Worm (Caenorhabditis elegans) whole organism, L4 larva: ENCODE measurements around the gene dot-1.3.

Experiments
- Y105C5A.15 ChIP-seq: fragments of 200-800 bp; sonication (Bioruptor generic); IDR thresholded peaks from 2 replicates; pipeline ENCODE4 v1.3.6; 2022; ENCODE audit warnings: missing genetic modification characterization, missing compliant biosample characterization
- aha-1 ChIP-seq: fragments of 150-350 bp; peaks from one replicate; lab custom pipeline; 2014; ENCODE audit warnings: missing biosample characterization, missing genetic modification characterization
- ama-1 ChIP-seq: fragments of 150-350 bp; optimal IDR thresholded peaks from 2 replicates; lab custom pipeline; 2014; ENCODE audit warnings: inconsistent platforms, mixed read lengths
- dpl-1 ChIP-seq: fragments of 150-350 bp; optimal IDR thresholded peaks from 2 replicates; lab custom pipeline; 2014; ENCODE audit warnings: missing biosample characterization, missing genetic modification reagents, missing genetic modification characterization
- fkh-10 ChIP-seq: fragments of 150-350 bp; optimal IDR thresholded peaks from 2 replicates; lab custom pipeline; 2014; ENCODE audit warnings: missing biosample characterization, missing genetic modification reagents, missing genetic modification characterization
- jun-1 ChIP-seq: fragments of 150-350 bp; optimal IDR thresholded peaks from 2 replicates; lab custom pipeline; 2014; ENCODE audit warnings: missing biosample characterization, missing genetic modification reagents, missing genetic modification characterization
- mes-2 ChIP-seq: sonication (generic microtip); optimal IDR thresholded peaks from 2 replicates; lab custom pipeline; 2016; ENCODE audit warnings: missing genotype, mild to moderate bottlenecking, missing genetic modification characterization, missing compliant biosample characterization; ENCODE audit not compliant: poor library complexity, severe bottlenecking
- nhr-11 ChIP-seq: fragments of 150-350 bp; optimal IDR thresholded peaks from 2 replicates; lab custom pipeline; 2014; ENCODE audit warnings: missing biosample characterization, missing genetic modification characterization
- pha-4 ChIP-seq, 2 experiments: fragments of 150-350 bp in 1 of 2; fragments of 200-800 bp in 1 of 2; sonication (Bioruptor generic) in 1 of 2; IDR thresholded peaks in 1 of 2; optimal IDR thresholded peaks in 1 of 2; 2 replicates each; pipeline versions ENCODE4 v1.3.6 to Lab custom; 2014 to 2022; ENCODE audit warnings: missing genetic modification characterization in 2 of 2, missing genetic modification reagents in 2 of 2, missing biosample characterization in 1 of 2, missing compliant biosample characterization in 1 of 2
- skn-1 ChIP-seq: fragments of 150-350 bp; optimal IDR thresholded peaks from 2 replicates; lab custom pipeline; 2014; ENCODE audit warnings: missing biosample characterization, missing genetic modification characterization
- snpc-1.2 ChIP-seq: fragments of 200-800 bp; sonication (Bioruptor generic); IDR thresholded peaks from 2 replicates; pipeline ENCODE4 v1.3.6; 2022; ENCODE audit warnings: missing genetic modification reagents, missing genetic modification characterization, missing compliant biosample characterization
- unc-39 ChIP-seq: sonication (generic microtip); optimal IDR thresholded peaks from 2 replicates; lab custom pipeline; 2017; ENCODE audit warnings: missing biosample characterization, missing genetic modification characterization

DNA sequence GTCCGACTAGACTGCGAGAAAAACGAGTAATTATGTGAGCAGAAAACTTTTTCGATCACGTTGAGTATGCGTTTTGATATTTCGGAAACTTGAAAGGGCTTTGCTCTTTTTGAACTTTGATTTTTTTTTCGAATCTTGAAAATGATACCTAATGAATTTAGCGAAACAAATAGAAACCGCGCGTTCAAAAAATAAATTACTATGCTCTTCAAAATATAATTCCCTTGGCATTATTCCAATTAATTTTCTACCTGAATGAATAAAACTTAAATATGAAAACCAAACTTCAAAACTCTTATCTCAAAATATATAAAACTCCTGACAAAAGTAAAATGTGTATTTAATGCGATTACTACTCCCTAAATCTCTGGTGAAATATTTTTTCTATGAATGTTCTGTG is 12.6 kb upstream of the dot-1.3 start, which contains the start of gene xtr-2:
- no peak for TF ChIP-seq aha-1 (tag; lab: Kevin White, UChicago)
- no peak for TF ChIP-seq pha-4 (GFP tag; IDR thresholded peaks at IDR 0.05; lab: Robert Waterston, UW)
- TF ChIP-seq pha-4 (tag; optimal IDR thresholded peaks at IDR 0.05; lab: Kevin White, UChicago) = no peak
- no peak for TF ChIP-seq unc-39 (tag; lab: Kevin White, UChicago)
- TF ChIP-seq jun-1 = no peak
- no peak for TF ChIP-seq mes-2 (tag; lab: Kevin White, UChicago)
- no peak for TF ChIP-seq snpc-1.2 (GFP tag; lab: Robert Waterston, UW)
- TF ChIP-seq nhr-11 = no peak
- TF ChIP-seq skn-1 = no peak
- TF ChIP-seq dpl-1 (GFP tag; lab: Kevin White, UChicago) = no peak
- TF ChIP-seq ama-1 (lab: Kevin White, UChicago) = no peak
- TF ChIP-seq fkh-10 = no peak
- TF ChIP-seq Y105C5A.15 (GFP tag; lab: Robert Waterston, UW) = no peak
